Fruit fly (Drosophila melanogaster) whole organism: ENCODE measurements around the gene Mct1.

Experiments used
- EcR ChIP-seq, 2 experiments: fragments of >200 bp; optimal IDR thresholded peaks; 2 replicates each; lab custom pipeline; 2017; ENCODE audit warnings: missing biosample characterization in 2 of 2, missing genetic modification characterization in 2 of 2, missing genetic modification reagents in 2 of 2
- usp ChIP-seq: fragments of >200 bp; optimal IDR thresholded peaks from 2 replicates; lab custom pipeline; 2017; ENCODE audit warnings: missing biosample characterization, missing genetic modification characterization, mixed read lengths

Gene Mct1

DNA sequence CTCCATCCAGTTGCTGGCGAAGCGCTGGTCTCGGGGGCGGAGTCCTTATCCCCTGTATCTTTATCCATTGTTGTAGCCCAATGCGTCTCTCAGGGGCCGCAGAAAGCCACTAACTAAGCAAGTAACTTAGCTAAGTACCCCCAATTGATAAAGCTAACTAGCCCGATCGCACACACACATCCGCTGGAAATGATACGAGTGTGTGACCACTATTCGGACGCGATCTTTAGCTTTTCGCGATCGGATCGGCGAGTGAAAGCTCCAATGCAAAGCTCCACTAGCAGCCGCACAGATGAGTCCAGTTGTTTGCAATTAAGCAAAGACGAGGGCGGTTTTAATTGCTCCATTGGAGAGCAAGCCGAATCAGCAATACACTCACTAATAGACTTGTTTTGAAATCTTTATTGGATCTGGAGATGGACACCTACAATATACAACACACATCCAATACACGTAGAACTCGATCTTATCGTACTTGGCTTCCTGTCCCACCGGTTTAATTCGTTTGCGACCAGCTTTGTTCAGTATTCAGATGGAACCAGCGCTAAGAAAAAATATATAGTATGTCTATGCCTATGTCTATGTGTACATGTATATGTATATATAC is 65.1 kb downstream of the Mct1 start, which contains the start of gene CG3091:
TSS of gene CG3091 (minus strand) at position 178 of the 607 bp plus-strand sequence.
- TF ChIP-seq usp: no peak
- TF ChIP-seq EcR (GFP tag; optimal IDR thresholded peaks at IDR 0.05; lab: Kevin White, UChicago): no peak
